Fruit fly (Drosophila melanogaster) ovary, adult (tissue): ENCODE measurements around the gene CG42337.

Experiments used
- CG17801 ChIP-seq: fragments of 200-800 bp; optimal IDR thresholded peaks from 2 replicates; lab custom pipeline; 2019; ENCODE audit warnings: missing biosample characterization, mild to moderate bottlenecking, missing genetic modification characterization, moderate library complexity; ENCODE audit not compliant: partially characterized antibody

CG42337 gene

DNA sequence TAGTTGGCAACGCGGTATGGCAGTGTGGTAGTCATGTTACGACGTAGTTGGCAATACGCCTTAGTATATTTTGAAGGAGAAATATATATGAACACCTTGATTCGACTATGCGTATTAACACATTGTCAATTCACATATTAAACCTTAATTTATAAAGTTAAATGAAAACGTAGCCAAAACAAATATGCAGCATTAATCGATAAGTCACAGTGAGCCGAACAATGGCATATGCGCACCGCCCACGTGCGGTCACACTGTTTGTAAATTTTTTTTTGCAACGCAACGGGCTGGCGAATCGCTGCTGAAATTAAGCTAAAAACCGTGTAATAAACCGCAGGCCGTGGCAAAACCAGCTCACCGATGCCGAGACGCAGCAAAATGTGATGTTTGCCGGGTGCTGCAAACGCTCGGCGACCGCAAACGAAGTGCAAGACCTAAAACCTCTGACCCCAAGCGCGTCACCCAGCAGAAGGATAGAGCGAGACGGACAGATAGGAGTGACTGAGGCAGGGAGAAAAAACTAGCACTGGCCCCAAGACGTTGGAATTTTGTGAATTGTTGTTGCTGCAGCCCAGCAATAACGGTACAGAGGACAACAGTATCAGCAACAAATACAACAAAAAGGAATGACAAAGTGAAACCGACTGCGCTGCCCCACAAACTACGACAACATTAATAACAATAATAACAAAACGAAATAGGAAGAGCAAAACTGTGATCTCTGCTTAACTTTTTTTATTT lies 17.5 kb downstream of the CG42337 start:
- TF ChIP-seq CG17801 (GFP tag; lab: Kevin White, UChicago): no peak

DNA sequence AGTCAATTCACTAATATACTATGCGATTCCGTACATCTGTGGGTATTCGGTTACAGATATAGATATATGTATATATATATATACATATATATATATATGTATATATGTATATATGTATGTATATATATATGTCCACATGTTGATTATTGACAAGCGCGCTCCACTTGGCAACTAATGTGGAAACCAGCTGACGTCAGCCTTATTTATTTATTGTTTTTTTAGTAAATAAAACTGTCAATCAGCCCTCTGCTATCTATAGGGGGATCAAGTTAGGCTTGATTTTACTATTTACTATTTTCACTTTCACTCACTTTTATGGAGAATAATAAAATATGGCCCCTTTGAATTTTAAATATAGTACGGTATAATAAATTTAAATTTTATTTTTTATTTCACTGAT lies 18.2 kb downstream of the CG42337 start:
- TF ChIP-seq CG17801 (GFP tag; lab: Kevin White, UChicago): no peak

DNA sequence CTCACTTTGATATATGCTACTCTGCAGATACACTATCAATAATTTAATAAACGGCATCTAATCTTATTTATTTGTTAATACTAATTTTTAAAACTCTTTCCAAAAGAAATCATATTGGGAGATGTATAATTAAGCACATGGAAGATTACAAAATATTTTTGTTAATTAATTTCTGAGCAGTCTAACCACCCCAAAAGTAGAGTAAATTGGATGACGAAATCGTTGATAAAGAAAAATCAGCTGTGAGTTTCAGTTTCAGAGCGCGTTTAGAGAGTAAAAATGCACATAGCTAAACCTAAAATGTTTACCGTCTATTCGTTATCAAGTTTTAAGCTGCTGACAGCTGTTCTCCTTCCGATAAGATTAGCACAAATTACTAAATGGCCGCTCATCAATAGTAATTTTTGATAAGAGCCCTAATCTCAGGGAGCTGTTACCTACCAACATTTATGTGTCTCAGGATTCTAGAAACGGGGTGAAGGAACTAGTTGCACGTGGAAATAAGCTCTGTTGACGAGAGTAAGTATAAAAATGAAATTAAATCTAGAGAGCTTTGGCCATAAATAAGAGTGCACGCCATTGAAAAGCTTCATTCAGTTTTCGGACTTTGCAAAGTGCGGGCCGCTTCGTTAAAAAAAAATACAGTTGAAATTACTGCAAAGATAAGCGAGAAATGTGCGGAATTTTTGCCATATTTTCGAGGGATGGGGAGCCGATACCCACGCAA lies 20.5 kb downstream of the CG42337 start, which contains the start of the genes chb and AsnS:
Gene chb (plus strand): TSS at position 327 of the 727 bp plus-strand sequence.
Gene AsnS (plus strand): TSS at position 592 of the 727 bp plus-strand sequence.
- peak; percentile 93 for TF ChIP-seq CG17801 (GFP tag; lab: Kevin White, UChicago)

DNA sequence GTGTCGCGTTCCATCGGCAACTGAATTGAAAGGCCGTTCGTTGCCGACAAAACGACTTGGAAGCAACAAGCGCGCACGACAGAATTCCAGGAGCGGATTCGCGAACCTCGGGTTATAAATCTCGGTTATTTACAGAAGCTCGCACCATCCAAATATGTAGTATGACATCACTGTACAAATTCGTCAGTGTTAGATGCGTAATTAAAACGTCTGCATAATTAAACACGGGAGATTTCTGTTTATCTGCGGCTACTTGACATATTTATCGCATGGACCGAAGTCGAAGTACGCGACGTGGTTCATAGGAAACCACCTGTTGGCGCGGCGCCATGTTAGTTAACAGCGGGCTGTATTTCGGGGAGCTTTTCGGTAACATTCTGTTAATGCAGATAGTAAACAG lies 21.3 kb downstream of the CG42337 start, which contains the start of gene Ac78C:
Gene Ac78C (minus strand): TSS at position 26 of the 400 bp plus-strand sequence.
- peak; percentile 90 for TF ChIP-seq CG17801 (GFP tag; lab: Kevin White, UChicago)

DNA sequence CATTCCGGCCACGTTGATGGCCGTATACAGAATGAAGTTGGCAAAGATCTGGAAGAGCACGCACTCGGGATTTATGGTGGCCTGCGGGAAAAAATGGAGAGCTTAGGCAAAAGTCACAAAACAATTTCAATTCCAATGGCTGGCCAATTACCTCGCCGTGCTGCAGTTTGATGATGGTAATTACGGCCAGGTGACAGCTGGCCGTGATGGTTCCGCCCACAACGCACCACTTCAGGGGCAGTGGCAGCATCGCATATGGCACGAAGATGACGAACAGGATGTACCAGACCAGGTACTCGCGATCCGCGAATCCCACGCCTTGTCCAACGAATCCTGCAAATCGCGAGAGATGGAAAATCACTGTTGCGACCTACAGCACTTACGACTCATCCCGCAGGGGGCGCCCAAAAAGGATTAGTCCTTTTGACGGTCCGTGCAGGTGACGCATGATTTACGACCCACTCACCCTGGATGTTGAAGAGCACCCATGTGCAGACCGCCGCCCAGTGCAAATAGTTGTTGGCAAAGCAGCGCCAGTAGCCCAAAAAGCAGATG lies 47.2 kb downstream of the CG42337 start:
- TF ChIP-seq CG17801 (GFP tag; lab: Kevin White, UChicago): no peak

DNA sequence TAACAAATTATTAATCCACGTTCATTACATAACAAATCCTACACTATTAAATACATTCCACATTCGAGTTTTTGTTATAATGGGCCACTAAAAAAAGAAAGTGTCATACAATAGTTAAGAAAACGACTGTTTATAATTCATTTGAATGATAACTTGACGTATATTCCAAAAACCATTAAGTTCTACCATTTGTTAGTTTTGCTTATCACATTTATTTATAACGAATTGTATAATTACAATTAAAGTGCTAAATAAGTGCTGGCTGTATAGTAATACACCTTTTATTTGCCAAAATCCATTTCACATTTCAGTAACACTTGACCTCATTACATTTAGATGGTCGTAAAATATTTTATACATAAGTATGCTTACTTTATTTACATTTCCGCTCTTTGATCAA lies 56.9 kb downstream of the CG42337 start, which contains the start of gene CG10565:
Gene CG10565 (minus strand): TSS at position 101 of the 400 bp plus-strand sequence.
- no peak for TF ChIP-seq CG17801 (GFP tag; lab: Kevin White, UChicago)

DNA sequence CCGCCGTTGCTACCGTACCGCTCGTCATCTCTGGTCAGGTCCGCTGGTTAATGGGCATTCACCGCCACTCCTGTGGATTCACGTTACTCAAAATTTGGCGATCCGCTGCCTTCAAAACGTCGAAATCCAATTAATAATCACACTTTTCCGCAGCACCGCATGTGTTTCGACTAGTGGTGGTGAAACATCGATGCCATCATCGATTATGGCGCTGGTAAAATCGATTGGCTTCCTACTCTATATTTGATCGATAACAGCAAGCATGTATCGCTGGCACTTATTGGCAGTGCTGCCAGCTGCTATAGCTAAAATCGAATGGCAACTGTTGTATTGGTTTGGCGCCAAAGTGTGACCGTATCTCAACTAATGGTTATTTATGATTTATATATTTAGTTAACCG lies 57.3 kb downstream of the CG42337 start:
- peak; percentile 42 for TF ChIP-seq CG17801 (GFP tag; lab: Kevin White, UChicago)
